Fruit fly (Drosophila melanogaster): ENCODE results near the gene Hel89B.

DNA sequence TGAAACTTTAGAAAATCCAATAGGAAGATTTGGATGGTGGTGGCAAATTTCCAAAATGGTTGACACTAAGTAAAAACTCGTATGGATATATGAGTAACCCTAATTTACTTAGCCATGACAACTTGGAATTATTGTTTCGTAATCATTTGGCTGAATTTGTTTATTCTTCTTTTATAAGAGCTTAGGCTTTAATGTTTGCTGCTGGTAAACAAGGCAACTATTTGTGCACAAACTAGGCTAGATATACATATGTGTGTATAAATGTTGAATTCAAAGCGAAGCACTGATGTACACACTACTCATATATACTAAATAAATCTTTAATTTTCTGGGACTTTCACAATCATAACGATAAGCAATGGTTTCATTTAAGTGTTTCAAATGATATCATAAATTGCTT lies 32.8 kb downstream of the Hel89B start:
- TF ChIP-seq Ets98B (GFP tag; IDR thresholded peaks at IDR 0.05) (no peak), fd96Ca (GFP tag; IDR thresholded peaks at IDR 0.05) (no peak), CG12605 (GFP tag; IDR thresholded peaks at IDR 0.05) (no peak), Pif1A (GFP tag; optimal IDR thresholded peaks at IDR 0.05) (no peak), D1 (tag; optimal IDR thresholded peaks at IDR 0.05) (no peak), EcR (GFP tag; optimal IDR thresholded peaks at IDR 0.05) (no peak)

Data from whole organism, pupa.